Worm (Caenorhabditis elegans) whole organism, young adult: ENCODE data around the gene str-27.

Experiments
- B0019.2 ChIP-seq: fragments of 200-800 bp; sonication (Bioruptor generic); conservative IDR thresholded peaks from 2 replicates; pipeline ENCODE4 v1.3.6; 2022; ENCODE audit warnings: missing genetic modification reagents, missing genetic modification characterization, missing compliant biosample characterization
- B0035.1 ChIP-seq: sonication (generic microtip); optimal IDR thresholded peaks from 2 replicates; lab custom pipeline; 2016; ENCODE audit warnings: missing genetic modification characterization, mild to moderate bottlenecking, missing compliant biosample characterization, missing genotype, missing genetic modification reagents
- C06A6.2 ChIP-seq: fragments of 200-800 bp; sonication (Bioruptor generic); conservative IDR thresholded peaks from 2 replicates; pipeline ENCODE4 v1.3.6; 2022; ENCODE audit warnings: missing genetic modification characterization, missing compliant biosample characterization
- F39B2.1 ChIP-seq: fragments of 200-800 bp; sonication (Bioruptor generic); IDR thresholded peaks from 2 replicates; pipeline ENCODE4 v1.3.6; 2022; ENCODE audit warnings: missing genetic modification reagents, missing genetic modification characterization, missing compliant biosample characterization
- Y79H2A.3 ChIP-seq: fragments of 200-800 bp; sonication (Bioruptor generic); conservative IDR thresholded peaks from 2 replicates; pipeline ENCODE4 v1.3.6; 2022; ENCODE audit warnings: missing genetic modification reagents, missing genetic modification characterization, missing compliant biosample characterization
- Y95B8A.8 ChIP-seq: fragments of 200-800 bp; sonication (Bioruptor generic); IDR thresholded peaks from 2 replicates; pipeline ENCODE4 v1.3.6; 2022; ENCODE audit warnings: missing genetic modification reagents, missing genetic modification characterization, missing compliant biosample characterization
- dpl-1 ChIP-seq: fragments of 150-350 bp; optimal IDR thresholded peaks from 2 replicates; lab custom pipeline; 2014; ENCODE audit warnings: missing biosample characterization, missing genetic modification reagents, missing genetic modification characterization
- egrh-3 ChIP-seq: fragments of 200-800 bp; sonication (Bioruptor generic); IDR thresholded peaks from 2 replicates; pipeline ENCODE4 v1.3.6; 2022; ENCODE audit warnings: missing genetic modification reagents, missing genetic modification characterization, missing compliant biosample characterization
- him-1 ChIP-seq: sonication (generic microtip); optimal IDR thresholded peaks from 2 replicates; lab custom pipeline; 2016; ENCODE audit warnings: missing genotype, missing genetic modification reagents, missing genetic modification characterization, missing compliant biosample characterization
- mxl-1 ChIP-seq: sonication (generic microtip); optimal IDR thresholded peaks from 2 replicates; lab custom pipeline; 2016; ENCODE audit warnings: missing genetic modification characterization, missing compliant biosample characterization
- pha-4 ChIP-seq: fragments of 150-350 bp; sonication (generic microtip); optimal IDR thresholded peaks from 2 replicates; lab custom pipeline; 2014; ENCODE audit warnings: missing biosample characterization, missing genetic modification reagents, missing genetic modification characterization
- ztf-22 ChIP-seq: fragments of 200-800 bp; sonication (Bioruptor generic); optimal IDR thresholded peaks from 2 replicates; lab custom pipeline; 2018; ENCODE audit warnings: mild to moderate bottlenecking, missing genetic modification characterization, moderate library complexity, missing compliant biosample characterization

ce11 chrV:15687660-15688059 is 48.0 kb downstream of the str-27 start, which contains the start of gene nhr-197:
- TF ChIP-seq F39B2.1 (GFP tag; lab: Robert Waterston, UW) (no peak), him-1 (tag; lab: Kevin White, UChicago) (no peak), pha-4 (no peak), dpl-1 (GFP tag; lab: Kevin White, UChicago) (no peak), Y95B8A.8 (no peak), C06A6.2 (GFP tag; lab: Robert Waterston, UW) (no peak), egrh-3 (no peak), Y79H2A.3 (GFP tag; lab: Robert Waterston, UW) (no peak), mxl-1 (tag; lab: Kevin White, UChicago) (no peak), B0035.1 (tag; lab: Kevin White, UChicago) (no peak), B0019.2 (GFP tag; lab: Robert Waterston, UW) (no peak), ztf-22 (GFP tag; lab: Kevin White, UChicago) (no peak)
